Fruit fly (Drosophila melanogaster) whole organism, embryonic: ENCODE results near the gene CG42718.

Experiments used
- Adf1 ChIP-seq: fragments of 200-800 bp; sonication (Bioruptor generic); IDR thresholded peaks from 2 replicates; pipeline ENCODE4 v1.3.6; 2022; ENCODE audit warnings: missing biosample characterization, missing genetic modification characterization
- Aef1 ChIP-seq: fragments of 200-800 bp; sonication (Bioruptor generic); IDR thresholded peaks from 3 replicates; pipeline ENCODE4 v1.3.6; 2022; ENCODE audit warnings: missing biosample characterization, missing genetic modification characterization
- CG10462 ChIP-seq: fragments of 200-800 bp; sonication (Bioruptor generic); optimal IDR thresholded peaks from 2 replicates; lab custom pipeline; 2016; ENCODE audit warnings: missing biosample characterization, missing genetic modification characterization
- CG10959 ChIP-seq: fragments of 200-800 bp; sonication (Bioruptor generic); IDR thresholded peaks from 2 replicates; pipeline ENCODE4 v1.3.6; 2022; ENCODE audit warnings: missing biosample characterization, missing genetic modification characterization
- CG11085 ChIP-seq: fragments of 200-800 bp; sonication (Bioruptor generic); IDR thresholded peaks from 2 replicates; pipeline ENCODE4 v1.3.6; 2022; ENCODE audit warnings: missing biosample characterization, missing genetic modification characterization
- CG11456 ChIP-seq: fragments of 200-800 bp; sonication (Bioruptor generic); IDR thresholded peaks from 3 replicates; pipeline ENCODE4 v1.3.6; 2022; ENCODE audit warnings: missing biosample characterization, missing genetic modification characterization
- CG11560 ChIP-seq: fragments of 200-800 bp; sonication (Bioruptor generic); IDR thresholded peaks from 3 replicates; pipeline ENCODE4 v1.3.6; 2022; ENCODE audit warnings: missing biosample characterization, missing genetic modification characterization
- CG11723 ChIP-seq: fragments of 200-800 bp; sonication (Bioruptor generic); optimal IDR thresholded peaks from 2 replicates; lab custom pipeline; 2017; ENCODE audit warnings: missing biosample characterization, mild to moderate bottlenecking, missing genetic modification characterization
- CG12219 ChIP-seq: fragments of 200-800 bp; sonication (Bioruptor generic); optimal IDR thresholded peaks from 3 replicates; lab custom pipeline; 2018; ENCODE audit warnings: missing biosample characterization, mild to moderate bottlenecking, missing genetic modification characterization
- CG12659 ChIP-seq: fragments of 200-800 bp; sonication (Bioruptor generic); optimal IDR thresholded peaks from 3 replicates; lab custom pipeline; 2017; ENCODE audit warnings: mild to moderate bottlenecking, missing biosample characterization, missing genetic modification reagents, missing genetic modification characterization
- CG13894 ChIP-seq: fragments of 200-800 bp; sonication (Bioruptor generic); optimal IDR thresholded peaks from 3 replicates; lab custom pipeline; 2018; ENCODE audit warnings: missing biosample characterization, mild to moderate bottlenecking, missing genetic modification characterization, moderate library complexity
- CG16815 ChIP-seq: fragments of 200-800 bp; sonication (Bioruptor generic); optimal IDR thresholded peaks from 3 replicates; lab custom pipeline; 2017; ENCODE audit warnings: missing biosample characterization, mild to moderate bottlenecking, missing genetic modification characterization
- CG18262 ChIP-seq: fragments of 200-800 bp; optimal IDR thresholded peaks from 3 replicates; lab custom pipeline; 2019; ENCODE audit warnings: missing biosample characterization, mild to moderate bottlenecking, missing genetic modification characterization, moderate library complexity
- CG18476 ChIP-seq: fragments of 200-800 bp; sonication (Bioruptor generic); optimal IDR thresholded peaks from 2 replicates; lab custom pipeline; 2016; ENCODE audit warnings: missing biosample characterization, mild to moderate bottlenecking, missing genetic modification characterization
- CG18764 ChIP-seq: fragments of 200-800 bp; sonication (Bioruptor generic); optimal IDR thresholded peaks from 3 replicates; lab custom pipeline; 2016; ENCODE audit warnings: missing biosample characterization, missing genetic modification characterization
- CG32532 ChIP-seq: fragments of 200-800 bp; sonication (Bioruptor generic); IDR thresholded peaks from 2 replicates; pipeline ENCODE4 v1.3.6; 2022; ENCODE audit warnings: missing biosample characterization, missing genetic modification characterization
- CG34422 ChIP-seq: fragments of 200-800 bp; sonication (Bioruptor generic); IDR thresholded peaks from 3 replicates; pipeline ENCODE4 v1.3.6; 2022; ENCODE audit warnings: missing biosample characterization, missing genetic modification characterization
- CG4404 ChIP-seq: fragments of 200-800 bp; sonication (Bioruptor generic); IDR thresholded peaks from 2 replicates; pipeline ENCODE4 v1.3.6; 2022; ENCODE audit warnings: missing biosample characterization, missing genetic modification characterization
- CG4424 ChIP-seq: fragments of 200-800 bp; sonication (Bioruptor generic); optimal IDR thresholded peaks from 3 replicates; lab custom pipeline; 2016; ENCODE audit warnings: missing biosample characterization, missing genetic modification characterization
- CG5953 ChIP-seq: fragments of 200-800 bp; sonication (Bioruptor generic); IDR thresholded peaks from 2 replicates; pipeline ENCODE4 v1.3.6; 2022; ENCODE audit warnings: missing biosample characterization, missing genetic modification characterization
- CG7928 ChIP-seq: fragments of 200-800 bp; sonication (Bioruptor generic); optimal IDR thresholded peaks from 2 replicates; lab custom pipeline; 2017; ENCODE audit warnings: missing biosample characterization, mild to moderate bottlenecking, missing genetic modification characterization
- CG8388 ChIP-seq: fragments of 200-800 bp; sonication (Bioruptor generic); optimal IDR thresholded peaks from 2 replicates; lab custom pipeline; 2019; ENCODE audit warnings: missing biosample characterization, mild to moderate bottlenecking, missing genetic modification characterization, moderate library complexity
- CG8944 ChIP-seq: fragments of 200-800 bp; sonication (Bioruptor generic); optimal IDR thresholded peaks from 3 replicates; lab custom pipeline; 2016; ENCODE audit warnings: missing biosample characterization, missing genetic modification characterization
- Camta ChIP-seq: fragments of 200-800 bp; sonication (Bioruptor generic); optimal IDR thresholded peaks from 2 replicates; lab custom pipeline; 2016; ENCODE audit warnings: missing biosample characterization, missing genetic modification characterization
- D19A ChIP-seq: fragments of 200-800 bp; optimal IDR thresholded peaks from 3 replicates; lab custom pipeline; 2019; ENCODE audit warnings: missing biosample characterization, mild to moderate bottlenecking, missing genetic modification characterization, moderate library complexity
- HLH3B ChIP-seq: fragments of 200-800 bp; sonication (Bioruptor generic); IDR thresholded peaks from 2 replicates; pipeline ENCODE4 v1.3.6; 2022; ENCODE audit warnings: missing biosample characterization, missing genetic modification characterization
- Hr51 ChIP-seq, 2 experiments: fragments of 200-800 bp; sonication (Bioruptor generic); optimal IDR thresholded peaks; 2 replicates in 1 of 2; 3 replicates in 1 of 2; lab custom pipeline; 2016 to 2018; ENCODE audit warnings: missing biosample characterization in 2 of 2, missing genetic modification characterization in 2 of 2, mild to moderate bottlenecking in 1 of 2, moderate library complexity in 1 of 2
- Mrtf ChIP-seq: fragments of 200-800 bp; sonication (Bioruptor generic); IDR thresholded peaks from 3 replicates; pipeline ENCODE4 v1.3.6; 2022; ENCODE audit warnings: missing biosample characterization, missing genetic modification characterization
- Myb ChIP-seq: fragments of 200-800 bp; sonication (Bioruptor generic); optimal IDR thresholded peaks from 2 replicates; lab custom pipeline; 2016; ENCODE audit warnings: missing biosample characterization, missing genetic modification characterization
- NFAT ChIP-seq: fragments of 200-800 bp; sonication (Bioruptor generic); IDR thresholded peaks from 2 replicates; pipeline ENCODE4 v1.3.6; 2022; ENCODE audit warnings: missing biosample characterization, missing genetic modification characterization
- NfI ChIP-seq: fragments of 200-800 bp; sonication (Bioruptor generic); optimal IDR thresholded peaks from 3 replicates; lab custom pipeline; 2018; ENCODE audit warnings: missing biosample characterization, mild to moderate bottlenecking, missing genetic modification characterization, moderate library complexity
- Spps ChIP-seq: fragments of 200-800 bp; sonication (Bioruptor generic); optimal IDR thresholded peaks from 2 replicates; lab custom pipeline; 2018; ENCODE audit warnings: missing biosample characterization, mild to moderate bottlenecking, missing genetic modification characterization
- al ChIP-seq: fragments of 200-800 bp; sonication (Bioruptor generic); IDR thresholded peaks from 2 replicates; pipeline ENCODE4 v1.3.6; 2022; ENCODE audit warnings: missing biosample characterization, missing genetic modification characterization
- az2 ChIP-seq: fragments of 200-800 bp; sonication (Bioruptor generic); optimal IDR thresholded peaks from 3 replicates; lab custom pipeline; 2016; ENCODE audit warnings: missing biosample characterization, missing genetic modification characterization
- bbx ChIP-seq: fragments of 200-800 bp; sonication (Bioruptor generic); IDR thresholded peaks from 2 replicates; pipeline ENCODE4 v1.3.6; 2022; ENCODE audit warnings: missing biosample characterization, missing genetic modification characterization; ENCODE audit not compliant: partially characterized antibody
- ci ChIP-seq: fragments of 200-800 bp; sonication (Bioruptor generic); IDR thresholded peaks from 3 replicates; pipeline ENCODE4 v1.3.6; 2022; ENCODE audit warnings: missing biosample characterization, missing genetic modification characterization
- cwo ChIP-seq: fragments of 200-800 bp; sonication (Bioruptor generic); optimal IDR thresholded peaks from 3 replicates; lab custom pipeline; 2017; ENCODE audit warnings: missing biosample characterization, missing genetic modification characterization, mild to moderate bottlenecking, moderate library complexity, missing genetic modification reagents
- dm ChIP-seq: fragments of 200-800 bp; sonication (Bioruptor generic); optimal IDR thresholded peaks from 3 replicates; lab custom pipeline; 2016; ENCODE audit warnings: missing biosample characterization, missing genetic modification characterization
- dysf ChIP-seq: fragments of 200-800 bp; sonication (Bioruptor generic); IDR thresholded peaks from 3 replicates; pipeline ENCODE4 v1.3.6; 2022; ENCODE audit warnings: missing biosample characterization, missing genetic modification characterization
- esg ChIP-seq: fragments of 200-800 bp; sonication (Bioruptor generic); conservative IDR thresholded peaks from 2 replicates; pipeline ENCODE4 v1.3.6; 2022; ENCODE audit warnings: missing biosample characterization, missing genetic modification characterization
- gem ChIP-seq: fragments of 200-800 bp; sonication (Bioruptor generic); optimal IDR thresholded peaks from 2 replicates; lab custom pipeline; 2019; ENCODE audit warnings: missing biosample characterization, mild to moderate bottlenecking, missing genetic modification characterization, moderate library complexity
- lilli ChIP-seq: fragments of 200-800 bp; sonication (Bioruptor generic); optimal IDR thresholded peaks from 3 replicates; lab custom pipeline; 2016; ENCODE audit warnings: missing biosample characterization, missing genetic modification characterization
- nmo ChIP-seq: fragments of 200-800 bp; sonication (Bioruptor generic); optimal IDR thresholded peaks from 2 replicates; lab custom pipeline; 2018; ENCODE audit warnings: missing biosample characterization, mild to moderate bottlenecking, missing genetic modification characterization, moderate library complexity
- pan ChIP-seq, 4 experiments: fragments of >200 bp in 3 of 4; fragments of 200-800 bp in 1 of 4; sonication (Bioruptor generic) in 1 of 4; optimal IDR thresholded peaks in 3 of 4; IDR thresholded peaks in 1 of 4; 2 replicates each; pipeline versions ENCODE4 v1.3.6 to Lab custom; 2017 to 2022; ENCODE audit warnings: missing biosample characterization in 2 of 4, missing genetic modification characterization in 2 of 4, mixed read lengths in 1 of 4
- row ChIP-seq: fragments of 200-800 bp; sonication (Bioruptor generic); IDR thresholded peaks from 3 replicates; pipeline ENCODE4 v1.3.6; 2022; ENCODE audit warnings: missing biosample characterization, missing genetic modification characterization
- run ChIP-seq: fragments of 200-800 bp; sonication (Bioruptor generic); optimal IDR thresholded peaks from 3 replicates; lab custom pipeline; 2018; ENCODE audit warnings: missing biosample characterization, mild to moderate bottlenecking, missing genetic modification characterization
- salm ChIP-seq: fragments of 200-800 bp; sonication (Bioruptor generic); optimal IDR thresholded peaks from 2 replicates; lab custom pipeline; 2018; ENCODE audit warnings: missing biosample characterization, mild to moderate bottlenecking, missing genetic modification characterization
- tgo ChIP-seq: fragments of 200-800 bp; sonication (Bioruptor generic); IDR thresholded peaks from 3 replicates; pipeline ENCODE4 v1.3.6; 2022; ENCODE audit warnings: missing biosample characterization, missing genetic modification characterization
- tx ChIP-seq: fragments of 200-800 bp; sonication (Bioruptor generic); optimal IDR thresholded peaks from 2 replicates; lab custom pipeline; 2016; ENCODE audit warnings: missing biosample characterization, missing genetic modification characterization
- wdn ChIP-seq: fragments of 200-800 bp; sonication (Bioruptor generic); IDR thresholded peaks from 2 replicates; pipeline ENCODE4 v1.3.6; 2022; ENCODE audit warnings: missing biosample characterization, missing genetic modification characterization

The CG42718 gene

DNA sequence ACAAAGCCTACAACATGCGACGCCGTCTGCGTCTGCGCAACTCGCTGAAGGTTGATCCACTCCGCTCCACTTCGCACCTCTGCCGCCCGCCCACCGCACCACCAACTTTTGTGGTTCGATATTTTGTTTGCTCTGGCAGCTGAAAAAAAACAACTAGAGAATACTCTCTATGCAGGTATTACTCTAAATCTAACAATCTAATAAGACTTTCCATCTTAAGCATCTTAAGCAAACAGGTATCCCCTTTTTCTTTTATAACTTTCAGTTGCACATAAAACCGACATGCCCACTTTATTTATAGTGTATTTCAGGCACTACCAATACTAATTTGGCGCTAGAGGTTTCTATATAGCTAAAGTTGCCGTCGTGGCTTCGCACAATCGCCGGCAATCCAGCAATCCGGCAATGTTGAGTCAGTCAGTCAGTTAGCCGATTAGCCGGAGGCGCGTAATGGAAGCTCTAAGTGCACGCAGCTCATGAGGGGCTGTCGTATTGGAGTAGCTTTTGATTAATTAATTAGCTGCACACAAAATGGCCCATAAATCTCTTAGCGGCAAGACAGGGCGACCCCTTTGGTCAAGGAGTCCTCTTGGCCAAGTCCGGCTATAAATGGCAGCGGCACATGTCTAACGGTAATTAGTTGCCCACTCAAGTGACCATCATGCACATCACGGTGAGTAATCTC, 7.3 kb upstream of the CG42718 start, which contains the start of gene CG13058 (continued):
- TF ChIP-seq CG4424 (GFP tag; lab: Kevin White, UChicago), result peak; percentile 22
- TF ChIP-seq NfI (GFP tag; lab: Kevin White, UChicago), result peak; percentile 67
- 0 out of 2 replicates have a peak, but pooled peaks have one; percentile 60 for TF ChIP-seq wdn (GFP tag; lab: Robert Waterston, UW)
- no peak for TF ChIP-seq CG10959 (GFP tag; lab: Robert Waterston, UW)
- peak; percentile 25 for TF ChIP-seq CG7928 (GFP tag; lab: Kevin White, UChicago)
- TF ChIP-seq CG34422 (GFP tag; lab: Robert Waterston, UW), result 0 out of 3 replicates have a peak, but pooled peaks have one; percentile 10
- peak; percentile 16 for TF ChIP-seq Myb (GFP tag; lab: Kevin White, UChicago)
- peak; percentile 36 for TF ChIP-seq CG8944 (GFP tag; lab: Kevin White, UChicago)
- peak; percentile 24 for TF ChIP-seq CG11723 (GFP tag; lab: Kevin White, UChicago)
- peak; percentile 45 for TF ChIP-seq dm (GFP tag; lab: Kevin White, UChicago)
- peak; percentile 32 for TF ChIP-seq run
- no peak for TF ChIP-seq CG10462 (GFP tag; lab: Kevin White, UChicago)
- no peak for TF ChIP-seq Spps (tag; lab: Kevin White, UChicago)
- peak; percentile 83 for TF ChIP-seq row (GFP tag; lab: Robert Waterston, UW)
- TF ChIP-seq Aef1, result peak; percentile 64
- peak; percentile 70 for TF ChIP-seq CG12659 (GFP tag; lab: Kevin White, UChicago)
- peak; percentile 17 for TF ChIP-seq CG16815
- no peak for TF ChIP-seq CG8388 (GFP tag; lab: Kevin White, UChicago)
- TF ChIP-seq ci (GFP tag; lab: Robert Waterston, UW), result peak; percentile 75
- TF ChIP-seq Adf1 (GFP tag; lab: Robert Waterston, UW), result peak; percentile 46
- TF ChIP-seq Hr51 (GFP tag; optimal IDR thresholded peaks at IDR 0.05; lab: Kevin White, UChicago), result peak in 1 of 2 experiments; percentile 86
- TF ChIP-seq CG18764 (GFP tag; lab: Kevin White, UChicago), result peak; percentile 27
- peak; percentile 38 for TF ChIP-seq cwo (GFP tag; lab: Kevin White, UChicago)
- peak; percentile 66 for TF ChIP-seq dysf (GFP tag; lab: Robert Waterston, UW)
- TF ChIP-seq lilli (GFP tag; lab: Kevin White, UChicago), result peak; percentile 68
- TF ChIP-seq HLH3B, result peak; percentile 78
- 0 out of 2 replicates have a peak, but pooled peaks have one; percentile 23 for TF ChIP-seq al (GFP tag; lab: Robert Waterston, UW)
- peak; percentile 81 for TF ChIP-seq esg (GFP tag; lab: Robert Waterston, UW)
- TF ChIP-seq CG18476, result peak; percentile 14
- TF ChIP-seq tgo, result peak; percentile 52; the same call in 2 of the 3 replicates
- 0 out of 3 replicates have a peak, but pooled peaks have one; percentile 41 for TF ChIP-seq CG11560 (tag; lab: Robert Waterston, UW)
- TF ChIP-seq bbx (GFP tag; lab: Robert Waterston, UW), result no peak
- TF ChIP-seq tx (GFP tag; lab: Kevin White, UChicago), result peak; percentile 72
- TF ChIP-seq CG5953 (GFP tag; lab: Robert Waterston, UW), result no peak
- peak; percentile 80 for TF ChIP-seq gem (tag; lab: Kevin White, UChicago)
- peak; percentile 74 for TF ChIP-seq CG12219
- TF ChIP-seq Camta, result no peak

dm6 chr3L:16327776-16328175, 6.7 kb upstream of the CG42718 start, which contains the start of gene CG13038:
CG13038 (minus strand) TSS chr3L:16327893.
- TF ChIP-seq ci (GFP tag; lab: Robert Waterston, UW) (0 out of 3 replicates have a peak, but pooled peaks have one; percentile 19), nmo (no peak), D19A (no peak), Mrtf (GFP tag; lab: Robert Waterston, UW) (0 out of 3 replicates have a peak, but pooled peaks have one; percentile 29), CG11456 (0 out of 3 replicates have a peak, but pooled peaks have one; percentile 24), CG11085 (GFP tag; lab: Robert Waterston, UW) (0 out of 2 replicates have a peak, but pooled peaks have one; percentile 35), salm (no peak), CG32532 (GFP tag; lab: Robert Waterston, UW) (peak; percentile 48), az2 (GFP tag; lab: Kevin White, UChicago) (no peak), pan (optimal IDR thresholded peaks at IDR 0.05; lab: Kevin White, UChicago) (no peak), pan (GFP tag; optimal IDR thresholded peaks at IDR 0.05 in 1 of 2, IDR thresholded peaks at IDR 0.05 in 1 of 2) (peak in 1 of 2 experiments; percentile 9), CG18262 (tag; lab: Kevin White, UChicago) (no peak), NFAT (GFP tag; lab: Robert Waterston, UW) (peak; percentile 39; the same call in 1 of the 2 replicates), CG13894 (no peak), CG4404 (GFP tag; lab: Robert Waterston, UW) (no peak)
